Worm (Caenorhabditis elegans) whole organism, midembryonic: ENCODE results near the gene F42A6.5.

Experiments used
- klf-2 ChIP-seq: fragments of 200-800 bp; sonication (Bioruptor generic); conservative IDR thresholded peaks from 2 replicates; pipeline ENCODE4 v1.3.6; 2022; ENCODE audit warnings: missing genetic modification reagents, missing genetic modification characterization, missing compliant biosample characterization
- tab-1 ChIP-seq: fragments of 200-800 bp; sonication (Bioruptor generic); IDR thresholded peaks from 2 replicates; pipeline ENCODE4 v1.3.6; 2022; ENCODE audit warnings: missing genetic modification characterization, missing compliant biosample characterization

DNA sequence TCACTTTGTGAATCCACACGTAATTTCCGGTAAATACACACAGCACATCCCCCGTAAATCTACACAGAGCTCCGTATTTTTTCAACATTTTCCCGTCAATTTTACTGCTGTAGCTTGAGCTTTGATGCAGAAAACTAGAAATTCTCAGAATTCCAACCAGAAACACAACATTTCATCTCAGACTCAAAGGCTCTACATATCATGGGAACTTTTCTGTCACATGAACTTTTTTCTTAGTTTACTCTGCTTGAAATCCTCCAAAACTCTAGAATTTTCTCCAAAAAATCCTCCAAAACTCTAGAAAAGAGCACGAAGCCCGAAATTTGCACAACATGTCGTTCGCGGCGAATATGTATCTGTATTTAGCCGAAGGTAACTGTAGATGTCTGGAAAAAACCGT lies 31.6 kb upstream of the F42A6.5 start, which contains the start of gene Y55H10A.2:
- TF ChIP-seq tab-1 (GFP tag; lab: Robert Waterston, UW) (no peak), klf-2 (GFP tag; lab: Robert Waterston, UW) (no peak)
